Fruit fly (Drosophila melanogaster) whole organism, embryonic: ENCODE data around the gene Pdcd4.
A peak's percentile ranks its signal among the peaks of the same experiment; 100 is the strongest.

Source experiments
- Abd-B ChIP-seq: fragments of 200-800 bp; sonication (Bioruptor generic); optimal IDR thresholded peaks from 2 replicates; lab custom pipeline; 2018; ENCODE audit warnings: missing biosample characterization, mild to moderate bottlenecking, missing genetic modification characterization, moderate library complexity
- Asciz ChIP-seq: fragments of 200-800 bp; sonication (Bioruptor generic); optimal IDR thresholded peaks from 2 replicates; lab custom pipeline; 2017; ENCODE audit warnings: missing biosample characterization, mild to moderate bottlenecking, missing genetic modification characterization, missing genetic modification reagents
- BEAF-32 ChIP-seq: fragments of 200-800 bp; sonication (Bioruptor generic); optimal IDR thresholded peaks from 3 replicates; lab custom pipeline; 2017; ENCODE audit warnings: missing biosample characterization, missing genetic modification characterization, mild to moderate bottlenecking, moderate library complexity, missing genetic modification reagents
- Blimp-1 ChIP-seq: fragments of 200-800 bp; sonication (Bioruptor generic); optimal IDR thresholded peaks from 3 replicates; lab custom pipeline; 2018; ENCODE audit warnings: missing biosample characterization, missing genetic modification characterization, mild to moderate bottlenecking, moderate library complexity, missing genetic modification reagents
- CG11247 ChIP-seq: fragments of 200-800 bp; sonication (Bioruptor generic); IDR thresholded peaks from 2 replicates; pipeline ENCODE4 v1.3.6; 2022; ENCODE audit warnings: missing biosample characterization, missing genetic modification characterization
- CG11560 ChIP-seq: fragments of 200-800 bp; sonication (Bioruptor generic); IDR thresholded peaks from 3 replicates; pipeline ENCODE4 v1.3.6; 2022; ENCODE audit warnings: missing biosample characterization, missing genetic modification characterization
- CG12236 ChIP-seq: fragments of 200-800 bp; sonication (Bioruptor generic); optimal IDR thresholded peaks from 2 replicates; lab custom pipeline; 2016; ENCODE audit warnings: missing biosample characterization, missing genetic modification characterization
- CG12299 ChIP-seq: fragments of 200-800 bp; sonication (Bioruptor generic); optimal IDR thresholded peaks from 2 replicates; lab custom pipeline; 2018; ENCODE audit warnings: missing biosample characterization, mild to moderate bottlenecking, missing genetic modification characterization
- CG12942 ChIP-seq: fragments of 200-800 bp; sonication (Bioruptor generic); optimal IDR thresholded peaks from 3 replicates; lab custom pipeline; 2016; ENCODE audit warnings: missing biosample characterization, missing genetic modification characterization
- CG17829 ChIP-seq: fragments of 200-800 bp; optimal IDR thresholded peaks from 2 replicates; lab custom pipeline; 2019; ENCODE audit warnings: missing biosample characterization, mild to moderate bottlenecking, missing genetic modification characterization, moderate library complexity
- CG18011 ChIP-seq: fragments of 200-800 bp; sonication (Bioruptor generic); optimal IDR thresholded peaks from 2 replicates; lab custom pipeline; 2017; ENCODE audit warnings: missing biosample characterization, missing genetic modification characterization, mild to moderate bottlenecking, moderate library complexity, missing genotype
- CG2678 ChIP-seq: fragments of 200-800 bp; sonication (Bioruptor generic); optimal IDR thresholded peaks from 3 replicates; lab custom pipeline; 2019; ENCODE audit warnings: missing biosample characterization, mild to moderate bottlenecking, missing genetic modification characterization, moderate library complexity
- CG2889 ChIP-seq: fragments of 200-800 bp; sonication (Bioruptor generic); IDR thresholded peaks from 3 replicates; pipeline ENCODE4 v1.3.6; 2022; ENCODE audit warnings: missing biosample characterization, missing genetic modification characterization
- CG3281 ChIP-seq: fragments of 200-800 bp; sonication (Bioruptor generic); optimal IDR thresholded peaks from 3 replicates; lab custom pipeline; 2017; ENCODE audit warnings: missing biosample characterization, mild to moderate bottlenecking, missing genetic modification characterization
- CG34224 ChIP-seq: fragments of 200-800 bp; sonication (Bioruptor generic); IDR thresholded peaks from 3 replicates; pipeline ENCODE4 v1.3.6; 2022; ENCODE audit warnings: missing biosample characterization, missing genetic modification characterization; ENCODE audit not compliant: partially characterized antibody
- CG42726 ChIP-seq: fragments of 200-800 bp; sonication (Bioruptor generic); IDR thresholded peaks from 2 replicates; pipeline ENCODE4 v1.3.6; 2022; ENCODE audit warnings: missing biosample characterization, missing genetic modification characterization; ENCODE audit not compliant: partially characterized antibody
- CG43689 ChIP-seq: fragments of 200-800 bp; sonication (Bioruptor generic); IDR thresholded peaks from 2 replicates; pipeline ENCODE4 v1.3.6; 2022; ENCODE audit warnings: missing biosample characterization, missing genetic modification characterization
- CG6272 ChIP-seq: fragments of 200-800 bp; sonication (Bioruptor generic); IDR thresholded peaks from 2 replicates; pipeline ENCODE4 v1.3.6; 2022; ENCODE audit warnings: missing biosample characterization, missing genetic modification characterization
- CG7963 ChIP-seq: fragments of 200-800 bp; sonication (Bioruptor generic); IDR thresholded peaks from 3 replicates; pipeline ENCODE4 v1.3.6; 2022; ENCODE audit warnings: missing biosample characterization, missing genetic modification characterization; ENCODE audit not compliant: partially characterized antibody
- CG8290 ChIP-seq, 3 experiments: fragments of 200-800 bp; sonication (Bioruptor generic); optimal IDR thresholded peaks; 2 replicates each; lab custom pipeline; 2016 to 2019; ENCODE audit warnings: missing biosample characterization in 3 of 3, missing genetic modification characterization in 3 of 3, mild to moderate bottlenecking in 2 of 3, moderate library complexity in 1 of 3
- CG8359 ChIP-seq: fragments of 200-800 bp; sonication (Bioruptor generic); optimal IDR thresholded peaks from 2 replicates; lab custom pipeline; 2017; ENCODE audit warnings: missing biosample characterization, mild to moderate bottlenecking, missing genetic modification characterization, borderline replicate concordance
- CG9727 ChIP-seq: fragments of 200-800 bp; sonication (Bioruptor generic); optimal IDR thresholded peaks from 3 replicates; lab custom pipeline; 2017; ENCODE audit warnings: missing biosample characterization, mild to moderate bottlenecking, missing genetic modification characterization
- Deaf1 ChIP-seq: fragments of 200-800 bp; optimal IDR thresholded peaks from 3 replicates; lab custom pipeline; 2019; ENCODE audit warnings: missing biosample characterization, mild to moderate bottlenecking, missing genetic modification characterization, moderate library complexity
- Dll ChIP-seq: fragments of 200-800 bp; sonication (Bioruptor generic); IDR thresholded peaks from 4 replicates; pipeline ENCODE4 v1.3.6; 2022; ENCODE audit warnings: missing biosample characterization, missing genetic modification characterization; ENCODE audit not compliant: partially characterized antibody
- Doc3 ChIP-seq: fragments of 200-800 bp; sonication (Bioruptor generic); IDR thresholded peaks from 3 replicates; pipeline ENCODE4 v1.3.6; 2022; ENCODE audit warnings: missing biosample characterization, missing genetic modification characterization; ENCODE audit not compliant: partially characterized antibody
- HHEX ChIP-seq: fragments of 200-800 bp; sonication (Bioruptor generic); optimal IDR thresholded peaks from 3 replicates; lab custom pipeline; 2017; ENCODE audit warnings: missing biosample characterization, mild to moderate bottlenecking, missing genetic modification characterization, missing genetic modification reagents
- HmgZ ChIP-seq: fragments of 200-800 bp; sonication (Bioruptor generic); optimal IDR thresholded peaks from 2 replicates; lab custom pipeline; 2018; ENCODE audit warnings: missing biosample characterization, mild to moderate bottlenecking, missing genetic modification characterization
- NC2α ChIP-seq: fragments of 200-800 bp; sonication (Bioruptor generic); optimal IDR thresholded peaks from 2 replicates; lab custom pipeline; 2016; ENCODE audit warnings: missing biosample characterization, missing genetic modification characterization
- Oli ChIP-seq: fragments of 200-800 bp; sonication (Bioruptor generic); optimal IDR thresholded peaks from 2 replicates; lab custom pipeline; 2018; ENCODE audit warnings: missing biosample characterization, mild to moderate bottlenecking, missing genetic modification characterization, moderate library complexity
- Sin3A ChIP-seq: fragments of >200 bp; optimal IDR thresholded peaks from 2 replicates; lab custom pipeline; 2018
- amos ChIP-seq: fragments of 200-800 bp; sonication (Bioruptor generic); IDR thresholded peaks from 2 replicates; pipeline ENCODE4 v1.3.6; 2022; ENCODE audit warnings: missing biosample characterization, missing genetic modification characterization; ENCODE audit not compliant: partially characterized antibody
- ato ChIP-seq: fragments of 200-800 bp; sonication (Bioruptor generic); IDR thresholded peaks from 2 replicates; pipeline ENCODE4 v1.3.6; 2022; ENCODE audit warnings: missing biosample characterization, missing genetic modification characterization; ENCODE audit not compliant: partially characterized antibody
- btn ChIP-seq: fragments of 200-800 bp; sonication (Bioruptor generic); optimal IDR thresholded peaks from 2 replicates; lab custom pipeline; 2016; ENCODE audit warnings: missing biosample characterization, missing genetic modification characterization
- exex ChIP-seq: fragments of 200-800 bp; sonication (Bioruptor generic); optimal IDR thresholded peaks from 4 replicates; lab custom pipeline; 2018; ENCODE audit warnings: missing biosample characterization, mild to moderate bottlenecking, missing genetic modification characterization, moderate library complexity
- gcm ChIP-seq: fragments of 200-800 bp; sonication (Bioruptor generic); optimal IDR thresholded peaks from 2 replicates; lab custom pipeline; 2019; ENCODE audit warnings: missing biosample characterization, mild to moderate bottlenecking, missing genetic modification characterization, moderate library complexity
- gt ChIP-seq: fragments of 200-800 bp; sonication (Bioruptor generic); IDR thresholded peaks from 2 replicates; pipeline ENCODE4 v1.3.6; 2022; ENCODE audit warnings: missing biosample characterization, missing genetic modification characterization
- ind ChIP-seq: fragments of 200-800 bp; sonication (Bioruptor generic); optimal IDR thresholded peaks from 3 replicates; lab custom pipeline; 2016; ENCODE audit warnings: missing biosample characterization, missing genetic modification characterization
- insv ChIP-seq, 2 experiments: fragments of 200-800 bp; sonication (Bioruptor generic); optimal IDR thresholded peaks; 3 replicates each; lab custom pipeline; 2016 to 2018; ENCODE audit warnings: missing biosample characterization in 2 of 2, missing genetic modification characterization in 2 of 2
- kay ChIP-seq: fragments of 200-800 bp; sonication (Bioruptor generic); optimal IDR thresholded peaks from 2 replicates; lab custom pipeline; 2016; ENCODE audit warnings: missing biosample characterization, missing genetic modification characterization
- lab ChIP-seq: fragments of 200-800 bp; sonication (Bioruptor generic); optimal IDR thresholded peaks from 3 replicates; lab custom pipeline; 2017; ENCODE audit warnings: missing biosample characterization, missing genetic modification characterization, mild to moderate bottlenecking, moderate library complexity, missing genetic modification reagents
- nau ChIP-seq: fragments of 200-800 bp; sonication (Bioruptor generic); optimal IDR thresholded peaks from 3 replicates; lab custom pipeline; 2017; ENCODE audit warnings: missing biosample characterization, mild to moderate bottlenecking, missing genetic modification characterization, missing genetic modification reagents
- otp ChIP-seq: fragments of 200-800 bp; sonication (Bioruptor generic); IDR thresholded peaks from 3 replicates; pipeline ENCODE4, ENCODE4 v1.3.6; 2022; ENCODE audit warnings: missing biosample characterization, missing genetic modification characterization
- scrt ChIP-seq: fragments of 200-800 bp; sonication (Bioruptor generic); optimal IDR thresholded peaks from 2 replicates; lab custom pipeline; 2018; ENCODE audit warnings: missing biosample characterization, mild to moderate bottlenecking, missing genetic modification characterization, moderate library complexity
- sens-2 ChIP-seq: fragments of 200-800 bp; sonication (Bioruptor generic); IDR thresholded peaks from 2 replicates; pipeline ENCODE4 v1.3.6; 2022; ENCODE audit warnings: missing biosample characterization, missing genetic modification characterization
- so ChIP-seq: fragments of 200-800 bp; sonication (Bioruptor generic); IDR thresholded peaks from 3 replicates; pipeline ENCODE4 v1.3.6; 2022; ENCODE audit warnings: missing biosample characterization, missing genetic modification characterization
- trem ChIP-seq: fragments of 200-800 bp; optimal IDR thresholded peaks from 3 replicates; lab custom pipeline; 2019; ENCODE audit warnings: missing biosample characterization, mild to moderate bottlenecking, missing genetic modification characterization, moderate library complexity
- zfh2 ChIP-seq: fragments of 200-800 bp; sonication (Bioruptor generic); optimal IDR thresholded peaks from 2 replicates; lab custom pipeline; 2016; ENCODE audit warnings: missing biosample characterization, missing genetic modification characterization

The Pdcd4 gene

DNA sequence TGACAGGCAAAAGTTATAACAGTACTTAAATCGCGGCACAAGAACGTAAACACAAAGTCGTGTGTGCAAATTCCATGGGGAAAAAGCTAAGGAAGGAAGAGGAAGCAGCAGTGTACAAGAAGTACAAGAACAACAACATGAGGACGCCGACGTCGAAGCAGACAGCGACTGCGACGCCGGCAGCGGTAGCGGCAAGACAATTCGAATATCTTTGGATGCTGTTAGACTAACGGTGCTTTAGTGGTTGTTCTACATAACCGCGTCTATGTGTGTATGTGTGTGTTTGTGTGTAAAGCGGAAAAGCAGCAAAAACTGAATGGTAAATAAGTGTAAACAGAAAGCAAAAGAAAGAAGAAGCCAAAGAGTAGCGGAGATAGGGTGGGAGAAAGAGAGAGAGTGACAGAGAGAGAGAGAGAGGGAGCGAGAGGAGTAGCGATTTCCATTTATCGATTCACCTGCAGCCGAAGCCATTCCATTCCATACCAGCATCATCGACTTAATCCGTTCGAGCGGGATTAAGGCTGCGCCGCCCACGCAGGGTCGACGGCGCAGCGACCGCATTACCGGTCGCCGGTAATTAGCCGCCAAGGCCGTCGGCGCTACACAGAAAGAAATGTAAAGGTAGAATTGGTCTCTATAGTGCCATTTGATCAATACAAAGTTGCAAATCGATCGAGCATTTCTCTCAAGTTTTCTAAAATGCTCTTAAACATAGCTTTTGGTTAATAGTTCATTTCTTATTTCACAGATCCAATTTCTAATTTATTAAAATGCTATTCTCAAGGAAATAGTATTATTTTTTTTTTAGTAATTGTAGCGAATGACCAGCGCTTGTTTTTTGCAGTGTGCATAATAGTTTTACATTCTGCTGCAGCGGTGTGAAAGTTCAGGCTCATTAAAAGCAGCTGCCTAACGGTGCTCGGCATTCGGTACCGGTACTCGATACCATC, 29.0 kb upstream of the Pdcd4 start (continued):
- no peak for TF ChIP-seq CG18011 (GFP tag; lab: Kevin White, UChicago)
- TF ChIP-seq trem (tag; lab: Kevin White, UChicago) = peak; percentile 25
- peak; percentile 25 for TF ChIP-seq gcm (GFP tag; lab: Kevin White, UChicago)
- no peak for TF ChIP-seq amos
- TF ChIP-seq CG6272 (GFP tag; lab: Robert Waterston, UW) = no peak
- TF ChIP-seq Sin3A = no peak
- TF ChIP-seq insv (GFP tag; optimal IDR thresholded peaks at IDR 0.05; lab: Kevin White, UChicago) = no peak
- peak; percentile 23 for TF ChIP-seq CG8359 (GFP tag; lab: Kevin White, UChicago)
- TF ChIP-seq CG43689 (GFP tag; lab: Robert Waterston, UW) = no peak
- TF ChIP-seq CG34224 (GFP tag; lab: Robert Waterston, UW) = no peak
- TF ChIP-seq btn (GFP tag; lab: Kevin White, UChicago) = no peak
- TF ChIP-seq kay (GFP tag; lab: Kevin White, UChicago) = no peak
- no peak for TF ChIP-seq NC2α (GFP tag; lab: Kevin White, UChicago)
- TF ChIP-seq CG7963 (GFP tag; lab: Robert Waterston, UW) = no peak
- TF ChIP-seq exex (tag; lab: Kevin White, UChicago) = no peak
- no peak for TF ChIP-seq Dll (GFP tag; lab: Robert Waterston, UW)
- no peak for TF ChIP-seq CG12942
- peak; percentile 19 for TF ChIP-seq nau (GFP tag; lab: Kevin White, UChicago)
- 0 out of 2 replicates have a peak, but pooled peaks have one; percentile 20 for TF ChIP-seq sens-2 (GFP tag; lab: Robert Waterston, UW)
- no peak for TF ChIP-seq CG42726 (GFP tag; lab: Robert Waterston, UW)
- TF ChIP-seq CG12299 = no peak
- TF ChIP-seq scrt (GFP tag; lab: Kevin White, UChicago) = peak; percentile 10
- TF ChIP-seq CG9727 (GFP tag; lab: Kevin White, UChicago) = peak; percentile 32
- TF ChIP-seq HHEX (GFP tag; lab: Kevin White, UChicago) = peak; percentile 15
- TF ChIP-seq gt (GFP tag; lab: Robert Waterston, UW) = no peak
- no peak for TF ChIP-seq CG8290 (GFP tag; optimal IDR thresholded peaks at IDR 0.05; lab: Kevin White, UChicago)
- TF ChIP-seq CG8290 (tag; optimal IDR thresholded peaks at IDR 0.05; lab: Kevin White, UChicago) = no peak
- peak; percentile 68 for TF ChIP-seq lab
- no peak for TF ChIP-seq Deaf1 (tag; lab: Kevin White, UChicago)
- TF ChIP-seq CG12236 (GFP tag; lab: Kevin White, UChicago) = no peak
- TF ChIP-seq Doc3 (GFP tag; lab: Robert Waterston, UW) = no peak
- no peak for TF ChIP-seq HmgZ (tag; lab: Kevin White, UChicago)
- no peak for TF ChIP-seq CG11560 (tag; lab: Robert Waterston, UW)
- TF ChIP-seq CG17829 (tag; lab: Kevin White, UChicago) = peak; percentile 33
- no peak for TF ChIP-seq CG11247 (GFP tag; lab: Robert Waterston, UW)
- peak; percentile 61 for TF ChIP-seq Asciz
- no peak for TF ChIP-seq ato
- TF ChIP-seq CG2678 (tag; lab: Kevin White, UChicago) = peak; percentile 69
- peak; percentile 49 for TF ChIP-seq CG3281
- TF ChIP-seq ind (GFP tag; lab: Kevin White, UChicago) = peak; percentile 59
- TF ChIP-seq BEAF-32 (GFP tag; lab: Kevin White, UChicago) = no peak
- peak; percentile 1 for TF ChIP-seq Abd-B (GFP tag; lab: Kevin White, UChicago)
- peak; percentile 60 for TF ChIP-seq Blimp-1 (GFP tag; lab: Kevin White, UChicago)
- peak; percentile 76 for TF ChIP-seq Oli (tag; lab: Kevin White, UChicago)
- peak; percentile 38; the same call in 1 of the 3 replicates for TF ChIP-seq so (GFP tag; lab: Robert Waterston, UW)
- TF ChIP-seq otp (GFP tag; lab: Robert Waterston, UW) = no peak
- TF ChIP-seq CG2889 = no peak
- no peak for TF ChIP-seq zfh2 (GFP tag; lab: Kevin White, UChicago)
